Fruit fly (Drosophila melanogaster): ENCODE data around the gene ND-23.

DNA sequence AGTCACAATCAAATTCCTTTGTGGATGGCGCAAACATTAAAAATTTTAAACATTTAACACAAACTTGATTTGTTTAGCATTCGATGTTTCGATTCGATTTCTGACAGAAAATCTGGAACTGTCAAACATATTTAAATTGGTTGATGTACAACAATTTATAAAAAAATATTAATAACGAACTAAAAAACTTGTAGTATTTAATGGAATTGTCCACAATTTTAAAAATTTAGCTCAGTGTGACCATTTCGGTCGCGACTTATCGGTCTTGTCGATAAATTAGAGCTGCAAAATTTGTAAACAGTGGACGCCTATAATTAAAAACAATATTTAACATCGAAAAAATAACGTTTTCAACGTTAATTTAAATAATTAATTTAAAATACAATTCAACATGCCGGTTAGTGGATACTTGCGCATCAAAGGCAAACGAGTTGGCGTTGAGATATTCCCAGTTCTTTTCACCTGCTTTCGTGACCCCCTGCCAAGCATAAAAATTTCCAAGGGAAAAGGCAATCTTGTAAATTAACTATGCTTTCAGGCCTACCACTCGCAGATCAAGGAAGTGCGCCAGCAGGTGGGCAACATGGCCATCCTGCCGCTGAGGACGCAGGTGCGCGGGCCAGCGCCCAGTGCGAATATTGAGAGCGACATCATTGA, 2.4 kb downstream of the ND-23 start, which contains the start of the genes CG43317 and Arpc3A:
- TF ChIP-seq CTCF (optimal IDR thresholded peaks at IDR 0.05) (no peak), CG8478 (optimal IDR thresholded peaks at IDR 0.05) (no peak)

Measured in S2 (cell line).